Worm (Caenorhabditis elegans) whole organism, young adult: ENCODE results near the gene T26G10.4.

Experiments
- B0336.3 ChIP-seq: fragments of 200-800 bp; sonication (Bioruptor generic); IDR thresholded peaks from 2 replicates; pipeline ENCODE4 v1.3.6; 2022; ENCODE audit warnings: missing genetic modification characterization, missing compliant biosample characterization
- F33H1.4 ChIP-seq: fragments of 200-800 bp; sonication (Bioruptor generic); IDR thresholded peaks from 2 replicates; pipeline ENCODE4 v1.3.6; 2022; ENCODE audit warnings: missing genetic modification reagents, missing genetic modification characterization, missing compliant biosample characterization
- F49E8.2 ChIP-seq: sonication (generic microtip); optimal IDR thresholded peaks from 3 replicates; lab custom pipeline; 2017; ENCODE audit warnings: missing genetic modification characterization, mild to moderate bottlenecking, missing compliant biosample characterization, antibody characterized with exemption, moderate library complexity; ENCODE audit not compliant: insufficient read depth
- F52B5.7 ChIP-seq: sonication (generic microtip); optimal IDR thresholded peaks from 2 replicates; lab custom pipeline; 2016; ENCODE audit warnings: mild to moderate bottlenecking, missing genetic modification characterization, missing compliant biosample characterization
- T07F8.4 ChIP-seq: sonication (generic microtip); optimal IDR thresholded peaks from 2 replicates; lab custom pipeline; 2016; ENCODE audit warnings: mild to moderate bottlenecking, missing genetic modification characterization, moderate library complexity, missing compliant biosample characterization
- akir-1 ChIP-seq: fragments of 200-800 bp; sonication (Bioruptor generic); optimal IDR thresholded peaks from 2 replicates; lab custom pipeline; 2018; ENCODE audit warnings: mild to moderate bottlenecking, missing genetic modification characterization, moderate library complexity, missing compliant biosample characterization
- ama-1 ChIP-seq, 3 experiments: fragments of 150-350 bp in 1 of 3; sonication (generic microtip) in 2 of 3; optimal IDR thresholded peaks; 2 replicates each; lab custom pipeline; 2014 to 2018; ENCODE audit warnings: missing biosample characterization in 2 of 3, missing genetic modification characterization in 2 of 3, missing genetic modification reagents in 2 of 3
- aptf-3 ChIP-seq: fragments of 200-800 bp; sonication (Bioruptor generic); IDR thresholded peaks from 2 replicates; pipeline ENCODE4 v1.3.6; 2022; ENCODE audit warnings: missing genetic modification characterization, missing compliant biosample characterization
- atf-7 ChIP-seq: sonication (generic microtip); optimal IDR thresholded peaks from 2 replicates; lab custom pipeline; 2017; ENCODE audit warnings: mild to moderate bottlenecking, missing genetic modification characterization, missing compliant biosample characterization
- attf-3 ChIP-seq: fragments of 200-800 bp; sonication (Bioruptor generic); conservative IDR thresholded peaks from 2 replicates; pipeline ENCODE4 v1.3.6; 2022; ENCODE audit warnings: missing genetic modification reagents, missing genetic modification characterization, missing compliant biosample characterization
- attf-5 ChIP-seq: fragments of 200-800 bp; sonication (Bioruptor generic); optimal IDR thresholded peaks from 2 replicates; lab custom pipeline; 2018; ENCODE audit warnings: mild to moderate bottlenecking, missing genetic modification characterization, missing compliant biosample characterization
- ceh-27 ChIP-seq: fragments of 200-800 bp; sonication (Bioruptor generic); optimal IDR thresholded peaks from 2 replicates; lab custom pipeline; 2018; ENCODE audit warnings: mild to moderate bottlenecking, missing genetic modification characterization, moderate library complexity, missing compliant biosample characterization
- ceh-40 ChIP-seq: fragments of 200-800 bp; sonication (Bioruptor generic); IDR thresholded peaks from 2 replicates; pipeline ENCODE4 v1.3.6; 2022; ENCODE audit warnings: missing genetic modification characterization, missing compliant biosample characterization
- ceh-91 ChIP-seq: fragments of 200-800 bp; sonication (Bioruptor generic); IDR thresholded peaks from 2 replicates; pipeline ENCODE4 v1.3.6; 2022; ENCODE audit warnings: missing genetic modification reagents, missing genetic modification characterization, missing compliant biosample characterization
- dox-1 ChIP-seq: fragments of 200-800 bp; sonication (Bioruptor generic); IDR thresholded peaks from 2 replicates; pipeline ENCODE4 v1.3.6; 2022; ENCODE audit warnings: missing genetic modification reagents, missing genetic modification characterization, missing compliant biosample characterization
- ets-4 ChIP-seq: fragments of 200-800 bp; sonication (Bioruptor generic); optimal IDR thresholded peaks from 2 replicates; lab custom pipeline; 2018; ENCODE audit warnings: mild to moderate bottlenecking, missing genetic modification characterization, missing compliant biosample characterization
- fkh-3 ChIP-seq: sonication (generic microtip); optimal IDR thresholded peaks from 2 replicates; lab custom pipeline; 2016; ENCODE audit warnings: mild to moderate bottlenecking, missing genetic modification characterization, missing compliant biosample characterization
- hmg-1.2 ChIP-seq: fragments of 200-800 bp; sonication (Bioruptor generic); IDR thresholded peaks from 2 replicates; pipeline ENCODE4 v1.3.6; 2022; ENCODE audit warnings: missing genetic modification reagents, missing genetic modification characterization, missing compliant biosample characterization
- hrde-1 ChIP-seq: sonication (generic microtip); optimal IDR thresholded peaks from 2 replicates; lab custom pipeline; 2016; ENCODE audit warnings: missing genetic modification characterization, mild to moderate bottlenecking, missing compliant biosample characterization, moderate library complexity, missing genotype, missing genetic modification reagents, borderline replicate concordance
- hsf-1 ChIP-seq: fragments of 200-800 bp; sonication (Bioruptor generic); IDR thresholded peaks from 2 replicates; pipeline ENCODE4 v1.3.6; 2022; ENCODE audit warnings: missing genetic modification reagents, missing genetic modification characterization, missing compliant biosample characterization
- let-607 ChIP-seq, 2 experiments: fragments of 200-800 bp in 1 of 2; sonication (Bioruptor generic) in 1 of 2; sonication (generic microtip) in 1 of 2; optimal IDR thresholded peaks; 2 replicates each; lab custom pipeline; 2016 to 2018; ENCODE audit warnings: mild to moderate bottlenecking in 2 of 2, missing compliant biosample characterization in 2 of 2, missing genetic modification characterization in 2 of 2, moderate library complexity in 2 of 2, missing genotype in 1 of 2
- lin-26 ChIP-seq: fragments of 200-800 bp; sonication (Bioruptor generic); IDR thresholded peaks from 2 replicates; pipeline ENCODE4 v1.3.6; 2022; ENCODE audit warnings: missing genetic modification reagents, missing genetic modification characterization, missing compliant biosample characterization
- lin-35 ChIP-seq, 3 experiments: fragments of 150-350 bp in 2 of 3; sonication (generic microtip) in 1 of 3; optimal IDR thresholded peaks; 2 replicates each; lab custom pipeline; 2014 to 2018; ENCODE audit warnings: missing biosample characterization in 3 of 3, missing genetic modification characterization in 3 of 3, missing genetic modification reagents in 3 of 3
- lin-54 ChIP-seq: fragments of 200-800 bp; sonication (Bioruptor generic); optimal IDR thresholded peaks from 2 replicates; lab custom pipeline; 2018; ENCODE audit warnings: mild to moderate bottlenecking, missing genetic modification characterization, missing compliant biosample characterization
- lsl-1 ChIP-seq: fragments of 200-800 bp; sonication (Bioruptor generic); optimal IDR thresholded peaks from 2 replicates; lab custom pipeline; 2018; ENCODE audit warnings: mild to moderate bottlenecking, missing genetic modification characterization, moderate library complexity, missing compliant biosample characterization
- madf-10 ChIP-seq: sonication (generic microtip); optimal IDR thresholded peaks from 2 replicates; lab custom pipeline; 2016; ENCODE audit warnings: mild to moderate bottlenecking, missing genetic modification characterization, missing compliant biosample characterization
- madf-6 ChIP-seq: fragments of 200-800 bp; sonication (Bioruptor generic); IDR thresholded peaks from 2 replicates; pipeline ENCODE4 v1.3.6; 2022; ENCODE audit warnings: missing genetic modification reagents, missing genetic modification characterization, missing compliant biosample characterization
- madf-8 ChIP-seq: fragments of 200-800 bp; sonication (Bioruptor generic); conservative IDR thresholded peaks from 2 replicates; pipeline ENCODE4 v1.3.6; 2022; ENCODE audit warnings: missing genetic modification reagents, missing genetic modification characterization, missing compliant biosample characterization
- mcd-1 ChIP-seq: fragments of 200-800 bp; sonication (Bioruptor generic); IDR thresholded peaks from 2 replicates; pipeline ENCODE4 v1.3.6; 2022; ENCODE audit warnings: missing genetic modification reagents, missing genetic modification characterization, missing compliant biosample characterization
- mes-4 ChIP-seq: sonication (generic microtip); optimal IDR thresholded peaks from 2 replicates; lab custom pipeline; 2016; ENCODE audit warnings: missing genotype, missing genetic modification characterization, missing compliant biosample characterization
- nfya-1 ChIP-seq: sonication (generic microtip); optimal IDR thresholded peaks from 2 replicates; lab custom pipeline; 2017; ENCODE audit warnings: antibody characterized with exemption, missing compliant biosample characterization, missing genetic modification characterization, borderline replicate concordance; ENCODE audit not compliant: insufficient read depth
- nhr-120 ChIP-seq: fragments of 200-800 bp; sonication (Bioruptor generic); IDR thresholded peaks from 2 replicates; pipeline ENCODE4 v1.3.6; 2022; ENCODE audit warnings: missing genetic modification characterization, missing compliant biosample characterization
- pha-4 ChIP-seq: fragments of 150-350 bp; sonication (generic microtip); optimal IDR thresholded peaks from 2 replicates; lab custom pipeline; 2014; ENCODE audit warnings: missing biosample characterization, missing genetic modification reagents, missing genetic modification characterization
- rec-8 ChIP-seq, 2 experiments: sonication (generic microtip); optimal IDR thresholded peaks; 2 replicates each; lab custom pipeline; 2016; ENCODE audit warnings: mild to moderate bottlenecking in 2 of 2, missing genetic modification characterization in 2 of 2, missing genetic modification reagents in 2 of 2, missing genotype in 2 of 2, missing biosample characterization in 1 of 2, missing compliant biosample characterization in 1 of 2, moderate library complexity in 1 of 2
- repo-1 ChIP-seq: sonication (generic microtip); optimal IDR thresholded peaks from 2 replicates; lab custom pipeline; 2017; ENCODE audit warnings: mild to moderate bottlenecking, missing genetic modification characterization, missing compliant biosample characterization
- sdz-38 ChIP-seq: sonication (generic microtip); optimal IDR thresholded peaks from 2 replicates; lab custom pipeline; 2016; ENCODE audit warnings: missing genotype, missing genetic modification characterization, missing compliant biosample characterization
- snpc-1.1 ChIP-seq: sonication (generic microtip); optimal IDR thresholded peaks from 2 replicates; lab custom pipeline; 2017; ENCODE audit warnings: missing genetic modification characterization, mild to moderate bottlenecking, missing compliant biosample characterization, antibody characterized with exemption, moderate library complexity, missing genotype, missing genetic modification reagents; ENCODE audit not compliant: insufficient read depth
- snpc-4 ChIP-seq, 5 experiments: fragments of 150-350 bp in 1 of 5; sonication (generic microtip) in 4 of 5; optimal IDR thresholded peaks; 2 replicates each; lab custom pipeline; 2014 to 2018; ENCODE audit warnings: missing genetic modification characterization in 5 of 5, missing biosample characterization in 3 of 5, antibody characterized with exemption in 2 of 5, mild to moderate bottlenecking in 2 of 5, missing compliant biosample characterization in 2 of 5, missing genotype in 2 of 5, moderate library complexity in 2 of 5, missing genetic modification reagents in 1 of 5
- sptf-2 ChIP-seq: fragments of 200-800 bp; sonication (Bioruptor generic); optimal IDR thresholded peaks from 2 replicates; lab custom pipeline; 2018; ENCODE audit warnings: mild to moderate bottlenecking, missing genetic modification characterization, missing compliant biosample characterization
- tlf-1 ChIP-seq: fragments of 200-800 bp; sonication (Bioruptor generic); optimal IDR thresholded peaks from 2 replicates; lab custom pipeline; 2018; ENCODE audit warnings: mild to moderate bottlenecking, missing genetic modification characterization, missing compliant biosample characterization
- unc-130 ChIP-seq: sonication (generic microtip); optimal IDR thresholded peaks from 2 replicates; lab custom pipeline; 2016; ENCODE audit warnings: missing genetic modification reagents, missing genetic modification characterization, missing compliant biosample characterization
- zim-3 ChIP-seq: sonication (generic microtip); optimal IDR thresholded peaks from 2 replicates; lab custom pipeline; 2017; ENCODE audit warnings: mild to moderate bottlenecking, missing genetic modification characterization, moderate library complexity, missing compliant biosample characterization
- ztf-18 ChIP-seq: sonication (generic microtip); optimal IDR thresholded peaks from 2 replicates; lab custom pipeline; 2016; ENCODE audit warnings: missing genotype, mild to moderate bottlenecking, missing genetic modification characterization, missing compliant biosample characterization
- ztf-3 ChIP-seq: fragments of 200-800 bp; sonication (Bioruptor generic); optimal IDR thresholded peaks from 2 replicates; lab custom pipeline; 2018; ENCODE audit warnings: mild to moderate bottlenecking, missing genetic modification characterization, missing compliant biosample characterization

T26G10.4 gene

DNA sequence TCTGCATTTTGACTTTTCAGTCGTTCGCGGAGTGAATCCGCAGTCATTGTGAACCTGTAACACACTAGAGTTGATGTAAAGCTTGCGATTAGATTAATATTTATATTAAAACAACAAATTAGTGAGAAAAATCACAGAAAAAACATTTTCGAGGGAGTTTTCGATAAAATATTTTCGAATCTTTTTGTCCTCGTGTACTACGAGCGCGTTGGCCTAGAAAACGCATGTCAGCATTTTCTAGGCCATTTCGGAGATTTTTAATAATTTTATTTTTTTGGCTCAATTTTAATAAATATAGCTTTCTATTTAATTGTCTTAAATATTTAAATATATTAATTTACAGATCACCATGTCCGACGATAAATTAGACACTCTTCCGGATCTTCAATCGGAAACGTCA lies 45.1 kb downstream of the T26G10.4 start, which contains the start of gene B0464.9 (continued):
- TF ChIP-seq rec-8 (tag; optimal IDR thresholded peaks at IDR 0.05; lab: Kevin White, UChicago) (peak in 1 of 2 experiments; percentile 29), pha-4 (tag; lab: Kevin White, UChicago) (no peak), ceh-91 (no peak), mes-4 (tag; lab: Kevin White, UChicago) (no peak), madf-6 (GFP tag; lab: Robert Waterston, UW) (peak; percentile 41; the same call in 1 of the 2 replicates), T07F8.4 (no peak), tlf-1 (GFP tag; lab: Kevin White, UChicago) (no peak), lin-54 (GFP tag; lab: Kevin White, UChicago) (peak; percentile 46), B0336.3 (GFP tag; lab: Robert Waterston, UW) (no peak), akir-1 (GFP tag; lab: Kevin White, UChicago) (no peak), mcd-1 (peak; percentile 75), unc-130 (GFP tag; lab: Kevin White, UChicago) (peak; percentile 70), snpc-1.1 (no peak), snpc-4 (GFP tag; optimal IDR thresholded peaks at IDR 0.05; lab: Kevin White, UChicago) (no peak), snpc-4 (tag; optimal IDR thresholded peaks at IDR 0.05; lab: Kevin White, UChicago) (peak in 1 of 4 experiments; percentile 36), ets-4 (GFP tag; lab: Kevin White, UChicago) (no peak), lin-35 (GFP tag; optimal IDR thresholded peaks at IDR 0.05; lab: Kevin White, UChicago) (peak in 1 of 3 experiments; percentile 45), lin-26 (GFP tag; lab: Robert Waterston, UW) (no peak), sptf-2 (no peak), ceh-27 (GFP tag; lab: Kevin White, UChicago) (peak; percentile 42), ztf-18 (no peak), dox-1 (0 out of 2 replicates have a peak, but pooled peaks have one; percentile 9), F49E8.2 (no peak), repo-1 (tag; lab: Kevin White, UChicago) (no peak), lsl-1 (GFP tag; lab: Kevin White, UChicago) (peak; percentile 24), F52B5.7 (tag; lab: Kevin White, UChicago) (no peak), ceh-40 (GFP tag; lab: Robert Waterston, UW) (no peak), sdz-38 (no peak), ztf-3 (no peak), let-607 (tag; optimal IDR thresholded peaks at IDR 0.05; lab: Kevin White, UChicago) (peak in 1 of 2 experiments; percentile 50), attf-5 (GFP tag; lab: Kevin White, UChicago) (no peak), madf-8 (GFP tag; lab: Robert Waterston, UW) (no peak)

DNA sequence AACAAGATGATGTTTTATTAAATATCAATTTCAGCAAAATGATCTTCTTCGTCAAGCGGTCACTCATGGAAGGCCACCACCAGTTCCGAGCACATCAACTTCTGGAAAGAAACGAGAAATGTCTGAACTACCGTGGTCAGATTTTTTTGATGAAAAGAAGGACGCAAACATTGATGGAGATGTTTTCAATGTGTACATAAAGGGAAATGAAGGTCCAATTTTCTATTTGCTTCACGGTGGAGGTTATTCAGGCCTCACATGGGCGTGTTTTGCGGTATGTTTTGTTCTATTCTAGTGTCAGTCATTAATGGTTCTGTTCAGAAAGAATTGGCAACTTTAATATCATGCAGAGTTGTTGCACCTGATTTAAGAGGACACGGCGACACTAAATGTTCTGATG lies 45.5 kb downstream of the T26G10.4 start, which contains the start of gene B0464.6:
Gene B0464.6, minus strand, starts transcription at position 101 of the 400 bp plus-strand sequence.
- no peak for TF ChIP-seq hrde-1 (tag; lab: Kevin White, UChicago)
- no peak for TF ChIP-seq F33H1.4
- no peak for TF ChIP-seq zim-3 (tag; lab: Kevin White, UChicago)

DNA sequence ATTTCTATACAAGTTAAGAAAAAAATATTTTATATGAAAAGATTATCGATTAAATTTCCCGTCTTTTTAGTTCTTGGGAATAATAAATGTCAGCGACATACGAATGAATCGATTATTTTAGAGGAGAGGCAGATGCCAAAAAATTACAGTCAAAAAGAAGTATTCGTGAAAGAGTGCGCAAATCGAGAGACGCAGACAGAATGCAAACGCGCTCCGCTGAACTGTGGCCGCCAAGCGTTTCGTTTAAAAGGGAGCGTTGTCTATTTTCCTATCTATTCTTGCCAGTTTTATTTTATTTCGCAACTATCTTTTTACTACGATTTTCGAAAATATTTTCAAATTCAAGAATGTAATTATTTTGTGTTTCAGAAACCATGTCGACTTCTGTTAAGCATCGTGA lies 46.8 kb downstream of the T26G10.4 start, which contains the start of gene baf-1:
Gene baf-1, plus strand, starts transcription at position 370 of the 400 bp plus-strand sequence.
- TF ChIP-seq attf-3 (GFP tag; lab: Robert Waterston, UW) (0 out of 2 replicates have a peak, but pooled peaks have one; percentile 28), ama-1 (optimal IDR thresholded peaks at IDR 0.05; lab: Kevin White, UChicago) (no peak), ama-1 (GFP tag; optimal IDR thresholded peaks at IDR 0.05; lab: Kevin White, UChicago) (no peak), tlf-1 (GFP tag; lab: Kevin White, UChicago) (peak; percentile 7), ets-4 (GFP tag; lab: Kevin White, UChicago) (no peak), nfya-1 (tag; lab: Kevin White, UChicago) (no peak), unc-130 (GFP tag; lab: Kevin White, UChicago) (peak; percentile 25), hsf-1 (peak; percentile 41; the same call in 1 of the 2 replicates), atf-7 (peak; percentile 10), hmg-1.2 (peak; percentile 97), aptf-3 (no peak), nhr-120 (GFP tag; lab: Robert Waterston, UW) (no peak), fkh-3 (tag; lab: Kevin White, UChicago) (peak; percentile 37), attf-5 (GFP tag; lab: Kevin White, UChicago) (peak; percentile 81), madf-10 (no peak), dox-1 (peak; percentile 76), mcd-1 (peak; percentile 97)
